Fruit fly (Drosophila melanogaster) whole organism, wandering third instar larva: ENCODE data around the gene Nuf2.

Experiments used
- Hr78 ChIP-seq: fragments of >200 bp; optimal IDR thresholded peaks from 2 replicates; lab custom pipeline; 2017; ENCODE audit warnings: missing biosample characterization, missing genetic modification characterization
- OdsH ChIP-seq: fragments of 200-800 bp; sonication (Bioruptor generic); optimal IDR thresholded peaks from 2 replicates; lab custom pipeline; 2016; ENCODE audit warnings: missing biosample characterization, mild to moderate bottlenecking, missing genetic modification characterization
- Sp1 ChIP-seq: fragments of 200-800 bp; sonication (Bioruptor generic); optimal IDR thresholded peaks from 3 replicates; lab custom pipeline; 2019; ENCODE audit warnings: missing biosample characterization, mild to moderate bottlenecking, missing genetic modification characterization, moderate library complexity
- brk ChIP-seq: fragments of 200-800 bp; sonication (Bioruptor generic); optimal IDR thresholded peaks from 2 replicates; lab custom pipeline; 2016; ENCODE audit warnings: missing biosample characterization, mild to moderate bottlenecking, missing genetic modification characterization
- ey ChIP-seq: fragments of 200-800 bp; sonication (Bioruptor generic); optimal IDR thresholded peaks from 2 replicates; lab custom pipeline; 2016; ENCODE audit warnings: missing biosample characterization, missing genetic modification characterization
- fru ChIP-seq: fragments of 200-800 bp; sonication (Bioruptor generic); optimal IDR thresholded peaks from 3 replicates; lab custom pipeline; 2016; ENCODE audit warnings: missing biosample characterization, mild to moderate bottlenecking, missing genetic modification characterization
- psq ChIP-seq: fragments of 200-800 bp; sonication (Bioruptor generic); optimal IDR thresholded peaks from 3 replicates; lab custom pipeline; 2017; ENCODE audit warnings: missing biosample characterization, mild to moderate bottlenecking, missing genetic modification characterization, moderate library complexity
- sv ChIP-seq: fragments of 200-800 bp; sonication (Bioruptor generic); optimal IDR thresholded peaks from 3 replicates; lab custom pipeline; 2016; ENCODE audit warnings: missing biosample characterization, missing genetic modification characterization
- woc ChIP-seq: sonication (Bioruptor generic); optimal IDR thresholded peaks from 2 replicates; lab custom pipeline; 2016; ENCODE audit warnings: missing biosample characterization, mild to moderate bottlenecking, missing genetic modification characterization

DNA sequence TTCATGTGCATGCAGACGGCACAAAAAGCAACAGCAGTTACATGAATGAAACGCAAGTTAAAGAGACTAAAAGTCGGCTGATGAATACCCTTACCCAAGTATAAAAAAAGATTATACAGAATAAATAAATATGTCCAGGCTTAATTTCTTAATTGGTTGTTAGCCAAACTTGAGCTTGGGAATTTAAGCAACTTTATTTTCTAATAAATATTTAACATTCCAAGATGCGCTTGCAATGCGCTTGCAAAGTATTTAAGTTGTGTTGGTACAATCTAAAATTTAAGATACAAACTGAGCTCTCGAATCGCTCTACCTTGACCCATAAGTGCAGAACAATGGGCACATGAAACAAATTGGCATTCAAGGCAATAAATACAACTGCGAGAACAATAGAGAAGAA, 42.3 kb upstream of the Nuf2 start:
- TF ChIP-seq OdsH (GFP tag; lab: Kevin White, UChicago): no peak
- TF ChIP-seq sv: no peak
- TF ChIP-seq Hr78 (GFP tag; lab: Kevin White, UChicago): no peak
- no peak for TF ChIP-seq psq (GFP tag; lab: Kevin White, UChicago)
- no peak for TF ChIP-seq brk
- TF ChIP-seq Sp1 (GFP tag; lab: Kevin White, UChicago): no peak
- TF ChIP-seq fru (GFP tag; lab: Kevin White, UChicago): no peak
- no peak for TF ChIP-seq woc (GFP tag; lab: Kevin White, UChicago)
- TF ChIP-seq ey (GFP tag; lab: Kevin White, UChicago): no peak
